Fruit fly (Drosophila melanogaster): ENCODE results near the gene CG13023.
"Not testable (repeated sequence)": the region's sequence is repeated elsewhere in the genome, so short reads cannot be mapped to it uniquely, and the experiment has no call there.

The CG13023 gene

DNA sequence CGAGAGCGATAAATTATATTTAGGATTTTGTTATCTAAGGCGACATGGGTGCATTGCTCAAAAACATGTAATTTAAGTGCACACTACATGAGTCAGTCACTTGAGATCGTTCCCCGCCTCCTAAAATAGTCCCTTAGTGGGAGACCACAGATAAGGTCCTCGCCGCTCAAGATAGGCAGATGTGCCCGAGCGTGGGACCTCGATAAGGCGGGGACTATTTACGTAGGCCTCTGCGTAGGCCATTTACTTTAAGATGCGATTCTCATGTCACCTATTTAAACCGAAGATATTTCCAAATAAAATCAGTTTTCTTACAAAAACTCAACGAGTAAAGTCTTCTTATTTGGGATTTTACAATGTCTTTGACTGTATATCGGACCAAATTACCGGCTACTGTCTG is 27.3 kb upstream of the CG13023 start, which contains the start of gene Ogdh:
TSS of gene Ogdh (plus strand) at position 301 of the 400 bp plus-strand sequence.
- TF ChIP-seq Dek (tag; optimal IDR thresholded peaks at IDR 0.05); ATbp (GFP tag; optimal IDR thresholded peaks at IDR 0.05); H15 (GFP tag; IDR thresholded peaks at IDR 0.05): not testable (repeated sequence)

DNA sequence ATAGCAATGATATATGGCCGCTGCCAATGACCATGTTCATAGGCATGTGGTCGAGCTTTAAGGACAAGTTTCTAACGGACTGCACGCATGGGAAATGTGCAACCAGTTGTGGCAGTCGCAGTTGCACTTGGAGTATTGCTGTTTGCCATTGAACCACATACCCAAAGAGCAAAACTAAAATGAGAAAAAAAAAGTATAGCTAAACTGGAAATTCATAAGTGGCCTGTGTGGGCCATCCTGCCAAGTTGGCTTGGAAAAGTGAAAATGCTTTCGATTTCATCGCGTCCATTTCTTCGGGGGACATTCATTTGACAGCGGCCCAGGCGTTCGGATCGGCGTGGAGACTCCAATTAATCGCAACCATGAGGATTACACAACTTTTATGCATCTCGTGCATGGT is 16.8 kb upstream of the CG13023 start, which contains the start of gene Obp73a:
TSS of gene Obp73a (plus strand) at position 301 of the 400 bp plus-strand sequence.
- TF ChIP-seq CG32772 (GFP tag; IDR thresholded peaks at IDR 0.05) (no peak), Gug (GFP tag; IDR thresholded peaks at IDR 0.05) (no peak), CG11456 (GFP tag; IDR thresholded peaks at IDR 0.05) (no peak)

DNA sequence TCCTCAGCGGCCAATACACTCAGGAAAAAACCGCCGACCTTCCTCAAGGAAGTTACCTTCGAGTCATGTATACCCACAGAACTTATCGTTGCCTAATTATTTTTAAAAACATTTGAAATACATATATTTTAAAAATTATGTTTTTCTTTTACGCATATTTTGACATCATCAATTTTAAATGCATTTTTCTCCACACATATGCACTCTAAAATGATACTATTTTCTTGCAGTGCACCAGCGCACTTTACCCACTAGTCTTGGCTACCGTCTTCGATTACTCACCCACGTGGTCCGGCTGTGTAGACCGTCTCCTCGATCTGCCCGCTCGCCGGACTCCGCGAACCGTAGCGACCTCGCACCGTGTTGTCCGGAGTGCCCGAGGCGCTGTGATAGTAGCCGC is 14.1 kb upstream of the CG13023 start:
- TF ChIP-seq Ssrp (tag; optimal IDR thresholded peaks at IDR 0.05) (peak; percentile 23), sens (GFP tag) (peak; percentile 31), CG7556 (GFP tag; optimal IDR thresholded peaks at IDR 0.05) (peak; percentile 28), ewg (GFP tag; optimal IDR thresholded peaks at IDR 0.05) (peak; percentile 4), dysf (GFP tag; IDR thresholded peaks at IDR 0.05) (0 out of 3 replicates have a peak, but pooled peaks have one; percentile 34), CG32767 (GFP tag; IDR thresholded peaks at IDR 0.05) (no peak), CG9727 (GFP tag; optimal IDR thresholded peaks at IDR 0.05) (peak; percentile 21), Max (GFP tag; optimal IDR thresholded peaks at IDR 0.05) (no peak), CG9932 (GFP tag; IDR thresholded peaks at IDR 0.05) (peak; percentile 38), CG30403 (GFP tag; optimal IDR thresholded peaks at IDR 0.05) (peak; percentile 36), chif (GFP tag; optimal IDR thresholded peaks at IDR 0.05) (peak in 1 of 2 experiments; percentile 55), CG7839 (tag; optimal IDR thresholded peaks at IDR 0.05) (peak; percentile 42), CG12391 (tag; optimal IDR thresholded peaks at IDR 0.05) (peak; percentile 21), bab2 (GFP tag; optimal IDR thresholded peaks at IDR 0.05) (peak; percentile 29), zen (tag; optimal IDR thresholded peaks at IDR 0.05) (peak; percentile 19), Oli (tag; optimal IDR thresholded peaks at IDR 0.05) (peak; percentile 46), az2 (GFP tag; optimal IDR thresholded peaks at IDR 0.05) (peak; percentile 13), CG17385 (GFP tag; optimal IDR thresholded peaks at IDR 0.05) (peak; percentile 6), CG33557 (GFP tag; optimal IDR thresholded peaks at IDR 0.05) (peak; percentile 21), CG1603 (tag; optimal IDR thresholded peaks at IDR 0.05) (peak; percentile 41), slbo (GFP tag; IDR thresholded peaks at IDR 0.05) (peak; percentile 21; the same call in 1 of the 2 replicates), dmrt99B (tag; optimal IDR thresholded peaks at IDR 0.05) (peak; percentile 28), nmo (GFP tag; optimal IDR thresholded peaks at IDR 0.05) (peak; percentile 48), CG16815 (GFP tag; optimal IDR thresholded peaks at IDR 0.05) (peak; percentile 21), CG2120 (GFP tag; optimal IDR thresholded peaks at IDR 0.05) (peak; percentile 13), Xbp1 (GFP tag; optimal IDR thresholded peaks at IDR 0.05) (peak; percentile 18), Med (GFP tag) (peak; percentile 79), luna (GFP tag; optimal IDR thresholded peaks at IDR 0.05) (no peak), Hr78 (GFP tag; optimal IDR thresholded peaks at IDR 0.05) (peak in 1 of 2 experiments; percentile 54), CG34422 (GFP tag; IDR thresholded peaks at IDR 0.05) (no peak), esg (GFP tag; conservative IDR thresholded peaks at IDR 0.05) (peak; percentile 21; the same call in 1 of the 2 replicates), dpn (GFP tag; optimal IDR thresholded peaks at IDR 0.05) (peak in 1 of 2 experiments; percentile 11), CG8944 (GFP tag; optimal IDR thresholded peaks at IDR 0.05) (no peak), Rx (GFP tag; IDR thresholded peaks at IDR 0.05) (no peak), Sox102F (GFP tag; optimal IDR thresholded peaks at IDR 0.05) (peak; percentile 3), CG1602 (GFP tag; optimal IDR thresholded peaks at IDR 0.05) (peak; percentile 1), Eip74EF (GFP tag; optimal IDR thresholded peaks at IDR 0.05) (peak in 1 of 2 experiments; percentile 27), CG15269 (tag; optimal IDR thresholded peaks at IDR 0.05) (peak; percentile 30), unpg (GFP tag; optimal IDR thresholded peaks at IDR 0.05) (peak; percentile 40), CG17612 (GFP tag; IDR thresholded peaks at IDR 0.05) (no peak)
